Worm (Caenorhabditis elegans): ENCODE results near the gene T01D1.3.

T01D1.3 gene

ce11 chrII:216598-216997, 40.8 kb upstream of the T01D1.3 start, which contains the start of gene F48A11.4 (continued):
- TF ChIP-seq T26A5.8 (tag; optimal IDR thresholded peaks at IDR 0.05), result no peak
- no peak for TF ChIP-seq nhr-179 (tag; optimal IDR thresholded peaks at IDR 0.05)
- peak; percentile 76 for TF ChIP-seq ceh-27 (GFP tag; optimal IDR thresholded peaks at IDR 0.05)
- peak; percentile 63 for TF ChIP-seq dpff-1 (tag; optimal IDR thresholded peaks at IDR 0.05)
- no peak for TF ChIP-seq lsy-27 (tag; optimal IDR thresholded peaks at IDR 0.05; ENCODE audit: borderline replicate concordance, insufficient read depth)
- peak; percentile 80 for TF ChIP-seq D2030.7 (GFP tag; IDR thresholded peaks at IDR 0.05)
- TF ChIP-seq nfya-2 (GFP tag; IDR thresholded peaks at IDR 0.05), result no peak
- peak; percentile 78 for TF ChIP-seq hmg-20 (GFP tag; IDR thresholded peaks at IDR 0.05)
- no peak for TF ChIP-seq ztf-3 (GFP tag; optimal IDR thresholded peaks at IDR 0.05)
- TF ChIP-seq him-1 (tag; optimal IDR thresholded peaks at IDR 0.05), result peak; percentile 88
- TF ChIP-seq tbp1 (GFP tag; optimal IDR thresholded peaks at IDR 0.05), result peak; percentile 67
- TF ChIP-seq B0336.3 (GFP tag; IDR thresholded peaks at IDR 0.05), result peak; percentile 89
- TF ChIP-seq Y95B8A.8 (GFP tag; IDR thresholded peaks at IDR 0.05), result peak; percentile 89
- TF ChIP-seq zim-3 (tag; optimal IDR thresholded peaks at IDR 0.05), result peak; percentile 92
- no peak for TF ChIP-seq mes-4 (tag; optimal IDR thresholded peaks at IDR 0.05)
- no peak for TF ChIP-seq hlh-26 (GFP tag; conservative IDR thresholded peaks at IDR 0.05)
- peak; percentile 55 for TF ChIP-seq lsl-1 (GFP tag; optimal IDR thresholded peaks at IDR 0.05)
- TF ChIP-seq K11D2.4 (GFP tag; IDR thresholded peaks at IDR 0.05), result peak; percentile 86
- TF ChIP-seq unc-62 (GFP tag; optimal IDR thresholded peaks at IDR 0.05), result no peak
- TF ChIP-seq snpc-1.1 (tag; optimal IDR thresholded peaks at IDR 0.05; ENCODE audit: insufficient read depth), result no peak
- TF ChIP-seq F55B11.4 (tag; optimal IDR thresholded peaks at IDR 0.05; ENCODE audit: borderline replicate concordance, insufficient read depth), result no peak
- TF ChIP-seq F39B2.1 (GFP tag; IDR thresholded peaks at IDR 0.05), result no peak
- TF ChIP-seq athp-1 (tag; optimal IDR thresholded peaks at IDR 0.05), result peak; percentile 75
- no peak for TF ChIP-seq sdz-38 (tag; optimal IDR thresholded peaks at IDR 0.05)
- TF ChIP-seq snpc-3.4 (tag; optimal IDR thresholded peaks at IDR 0.05), result peak; percentile 57
- no peak for TF ChIP-seq aptf-2 (GFP tag; conservative IDR thresholded peaks at IDR 0.05)
- no peak for TF ChIP-seq ztf-28 (GFP tag; IDR thresholded peaks at IDR 0.05)
- peak; percentile 68 for TF ChIP-seq madf-8 (GFP tag; conservative IDR thresholded peaks at IDR 0.05)
- TF ChIP-seq ztf-22 (GFP tag; optimal IDR thresholded peaks at IDR 0.05), result no peak
- TF ChIP-seq hmg-1.2 (GFP tag; IDR thresholded peaks at IDR 0.05), result peak; percentile 60
- 0 out of 2 replicates have a peak, but pooled peaks have one; percentile 19 for TF ChIP-seq egl-18 (GFP tag; IDR thresholded peaks at IDR 0.05)
- TF ChIP-seq mel-28 (tag; optimal IDR thresholded peaks at IDR 0.05; ENCODE audit: borderline replicate concordance), result no peak
- peak; percentile 56 for TF ChIP-seq F49E8.2 (tag; optimal IDR thresholded peaks at IDR 0.05; ENCODE audit: insufficient read depth)
- TF ChIP-seq ekl-4 (GFP tag; IDR thresholded peaks at IDR 0.05), result peak; percentile 94
- TF ChIP-seq C06A6.2 (GFP tag; conservative IDR thresholded peaks at IDR 0.05), result peak; percentile 90
- peak; percentile 28 for TF ChIP-seq ceh-79 (tag; optimal IDR thresholded peaks at IDR 0.05)
- TF ChIP-seq F57C9.4 (tag; optimal IDR thresholded peaks at IDR 0.05), result peak; percentile 78
- TF ChIP-seq nfya-1 (tag; optimal IDR thresholded peaks at IDR 0.05; ENCODE audit: borderline replicate concordance, insufficient read depth), result no peak
- TF ChIP-seq tlf-1 (GFP tag; optimal IDR thresholded peaks at IDR 0.05), result peak; percentile 85
- TF ChIP-seq akir-1 (GFP tag; optimal IDR thresholded peaks at IDR 0.05), result no peak
- peak; percentile 79 for TF ChIP-seq F52B5.7 (tag; optimal IDR thresholded peaks at IDR 0.05)
- peak; percentile 74; the same call in 1 of the 2 replicates for TF ChIP-seq Y56A3A.18 (GFP tag; IDR thresholded peaks at IDR 0.05)
- TF ChIP-seq rpc-1 (optimal IDR thresholded peaks at IDR 0.05), result no peak
- TF ChIP-seq rpc-1 (tag; optimal IDR thresholded peaks at IDR 0.05), result no peak
- TF ChIP-seq die-1 (tag; optimal IDR thresholded peaks at IDR 0.05), result peak; percentile 19
- TF ChIP-seq let-607 (tag; optimal IDR thresholded peaks at IDR 0.05), result peak; percentile 39 to 62
- TF ChIP-seq nhr-27 (tag; optimal IDR thresholded peaks at IDR 0.05), result no peak
- TF ChIP-seq hrde-1 (tag; optimal IDR thresholded peaks at IDR 0.05; ENCODE audit: borderline replicate concordance), result peak; percentile 50

All from whole organism, young adult.